Worm (Caenorhabditis elegans): ENCODE measurements around the gene eif-2Bepsilon.

The eif-2Bepsilon gene

DNA sequence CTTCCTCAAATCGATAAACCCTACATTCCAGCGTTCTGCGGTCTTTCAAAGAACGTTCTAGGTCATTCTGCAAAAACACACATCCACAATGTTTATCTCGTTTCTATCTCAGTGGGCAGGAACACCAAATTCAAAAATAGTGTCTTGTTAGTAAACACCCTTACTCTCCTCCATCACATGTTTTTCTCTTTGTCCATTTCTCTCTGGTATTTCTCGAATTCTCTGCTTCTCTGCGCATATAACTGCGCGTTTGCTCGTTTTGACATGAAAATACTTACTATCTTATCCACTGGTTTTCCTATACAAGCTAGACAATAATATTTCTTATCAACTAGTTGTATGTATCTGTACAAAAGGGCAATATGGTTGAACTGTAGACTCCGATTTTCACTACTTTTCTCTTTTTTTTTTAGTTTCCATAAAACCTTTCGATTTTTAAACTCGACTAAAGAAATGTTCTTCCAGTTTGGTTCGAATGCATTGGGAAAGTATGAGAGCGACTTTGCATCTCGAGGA is 11.0 kb upstream of the eif-2Bepsilon start, which contains the start of gene pyr-1 (continued):
- TF ChIP-seq skn-1 (tag; optimal IDR thresholded peaks at IDR 0.05): no peak
- peak in 1 of 2 experiments; percentile 55 for TF ChIP-seq unc-62 (GFP tag; optimal IDR thresholded peaks at IDR 0.05 in 1 of 2)
- no peak for TF ChIP-seq unc-62 (tag; optimal IDR thresholded peaks at IDR 0.05)
- TF ChIP-seq duxl-1 (tag; optimal IDR thresholded peaks at IDR 0.05; ENCODE audit: poor library complexity): no peak
- TF ChIP-seq Y75B8A.6 (GFP tag; IDR thresholded peaks at IDR 0.05): no peak

ce11 chrII:8658835-8659234 is 2.8 kb upstream of the eif-2Bepsilon start, which contains the start of gene atg-10:
Gene atg-10 (plus strand): TSS chrII:8659135.
- peak in 1 of 2 experiments; percentile 5 for TF ChIP-seq unc-62 (GFP tag; optimal IDR thresholded peaks at IDR 0.05 in 1 of 2)
- no peak for TF ChIP-seq unc-62 (tag; optimal IDR thresholded peaks at IDR 0.05)
- no peak for TF ChIP-seq tag-97 (GFP tag; IDR thresholded peaks at IDR 0.05)
- no peak for TF ChIP-seq rbr-2 (tag; optimal IDR thresholded peaks at IDR 0.05)
- no peak for TF ChIP-seq daf-12 (tag; optimal IDR thresholded peaks at IDR 0.05)
- TF ChIP-seq ama-1 (optimal IDR thresholded peaks at IDR 0.05): peak; percentile 43
- TF ChIP-seq lim-7 (GFP tag; IDR thresholded peaks at IDR 0.05): no peak

DNA sequence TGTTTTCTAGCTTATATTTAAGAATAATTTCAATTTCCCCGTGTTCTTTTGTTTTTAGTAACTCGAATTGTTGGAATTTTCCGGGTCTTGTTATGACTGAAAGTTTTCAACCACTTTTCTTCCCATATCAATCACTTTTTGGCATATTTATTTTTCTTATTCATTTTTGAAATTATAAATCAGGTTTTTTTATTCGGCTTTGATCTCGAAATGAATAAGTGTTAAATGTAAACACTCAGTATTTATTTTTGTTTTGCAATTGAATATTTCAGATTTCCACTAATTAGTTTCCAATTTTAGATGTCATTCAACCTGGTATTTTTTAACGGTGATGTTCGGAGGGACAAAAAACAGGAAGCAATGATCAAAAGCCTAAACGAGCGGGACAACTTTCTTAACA is 2.9 kb downstream of the eif-2Bepsilon start, which contains the start of gene etc-1:
Gene etc-1 (plus strand): TSS at position 301 of the 400 bp plus-strand sequence.
- TF ChIP-seq mxl-2 (GFP tag; conservative IDR thresholded peaks at IDR 0.05) (no peak), madf-5 (GFP tag; IDR thresholded peaks at IDR 0.05) (no peak), ama-1 (optimal IDR thresholded peaks at IDR 0.05) (peak; percentile 11), ztf-11 (tag; optimal IDR thresholded peaks at IDR 0.05) (no peak), unc-62 (GFP tag; optimal IDR thresholded peaks at IDR 0.05 in 1 of 2) (peak in 1 of 2 experiments; percentile 34), unc-62 (tag; optimal IDR thresholded peaks at IDR 0.05) (no peak)

ce11 chrII:8668871-8669270 is 7.2 kb downstream of the eif-2Bepsilon start:
- TF ChIP-seq snpc-1.2 (GFP tag; IDR thresholded peaks at IDR 0.05) (no peak), T26A8.4 (GFP tag; IDR thresholded peaks at IDR 0.05) (no peak), lin-15B (tag; optimal IDR thresholded peaks at IDR 0.05) (no peak), zip-2 (tag; optimal IDR thresholded peaks at IDR 0.05) (no peak), snpc-4 (tag; optimal IDR thresholded peaks at IDR 0.05) (no peak), mes-2 (tag; optimal IDR thresholded peaks at IDR 0.05; ENCODE audit: poor library complexity, severe bottlenecking) (no peak), mdt-29 (GFP tag; IDR thresholded peaks at IDR 0.05) (no peak), saeg-2 (GFP tag; IDR thresholded peaks at IDR 0.05) (no peak), F10B5.3 (tag; optimal IDR thresholded peaks at IDR 0.05) (no peak), lim-7 (GFP tag; IDR thresholded peaks at IDR 0.05) (no peak), nhr-11 (tag; optimal IDR thresholded peaks at IDR 0.05) (no peak), pha-4 (GFP tag; IDR thresholded peaks at IDR 0.05) (no peak), pha-4 (tag; optimal IDR thresholded peaks at IDR 0.05) (no peak), nhr-42 (GFP tag; IDR thresholded peaks at IDR 0.05) (no peak), hlh-11 (tag; optimal IDR thresholded peaks at IDR 0.05) (no peak), mep-1 (tag; optimal IDR thresholded peaks at IDR 0.05) (no peak), sdz-12 (GFP tag; optimal IDR thresholded peaks at IDR 0.05) (no peak), ZK546.5 (tag; optimal IDR thresholded peaks at IDR 0.05) (no peak), F37D6.2 (tag; optimal IDR thresholded peaks at IDR 0.05) (no peak), dmd-9 (GFP tag; IDR thresholded peaks at IDR 0.05) (no peak), Y75B8A.6 (GFP tag; IDR thresholded peaks at IDR 0.05) (no peak)

- TF ChIP-seq lin-38 (GFP tag; IDR thresholded peaks at IDR 0.05) (peak; percentile 25; the same call in 1 of the 2 replicates), tra-1 (GFP tag; IDR thresholded peaks at IDR 0.05) (no peak)
These were observed 9.2 kb downstream of the eif-2Bepsilon start for ce11 chrII:8670835-8671234.
